Fruit fly (Drosophila melanogaster) whole organism, embryonic: ENCODE measurements around the gene Bub1.

ENCODE experiments used
- Asciz ChIP-seq: fragments of 200-800 bp; sonication (Bioruptor generic); optimal IDR thresholded peaks from 2 replicates; lab custom pipeline; 2017; ENCODE audit warnings: missing biosample characterization, mild to moderate bottlenecking, missing genetic modification characterization, missing genetic modification reagents
- CG1024 ChIP-seq: fragments of 200-800 bp; sonication (Bioruptor generic); IDR thresholded peaks from 2 replicates; pipeline ENCODE4 v1.3.6; 2022; ENCODE audit warnings: missing biosample characterization, missing genetic modification characterization
- CG10543 ChIP-seq: fragments of 200-800 bp; sonication (Bioruptor generic); optimal IDR thresholded peaks from 3 replicates; lab custom pipeline; 2017; ENCODE audit warnings: missing biosample characterization, mild to moderate bottlenecking, missing genetic modification characterization, moderate library complexity
- CG11504 ChIP-seq: fragments of 200-800 bp; sonication (Bioruptor generic); optimal IDR thresholded peaks from 3 replicates; lab custom pipeline; 2019; ENCODE audit warnings: missing biosample characterization, mild to moderate bottlenecking, missing genetic modification characterization, moderate library complexity
- CG12769 ChIP-seq: fragments of 200-800 bp; sonication (Bioruptor generic); optimal IDR thresholded peaks from 2 replicates; lab custom pipeline; 2019; ENCODE audit warnings: missing biosample characterization, mild to moderate bottlenecking, missing genetic modification characterization, moderate library complexity
- CG13424 ChIP-seq: fragments of 200-800 bp; sonication (Bioruptor generic); optimal IDR thresholded peaks from 2 replicates; lab custom pipeline; 2019; ENCODE audit warnings: missing biosample characterization, mild to moderate bottlenecking, missing genetic modification characterization, moderate library complexity
- CG14710 ChIP-seq: fragments of 200-800 bp; sonication (Bioruptor generic); optimal IDR thresholded peaks from 3 replicates; lab custom pipeline; 2019; ENCODE audit warnings: missing biosample characterization, mild to moderate bottlenecking, missing genetic modification characterization, moderate library complexity
- CG1647 ChIP-seq: fragments of 200-800 bp; sonication (Bioruptor generic); optimal IDR thresholded peaks from 3 replicates; lab custom pipeline; 2016; ENCODE audit warnings: missing biosample characterization, missing genetic modification characterization
- CG17359 ChIP-seq: fragments of 200-800 bp; sonication (Bioruptor generic); optimal IDR thresholded peaks from 3 replicates; lab custom pipeline; 2018; ENCODE audit warnings: missing biosample characterization, mild to moderate bottlenecking, missing genetic modification characterization, moderate library complexity
- CG17361 ChIP-seq: fragments of 200-800 bp; sonication (Bioruptor generic); IDR thresholded peaks from 3 replicates; pipeline ENCODE4 v1.3.6; 2022; ENCODE audit warnings: missing biosample characterization, missing genetic modification characterization
- CG2199 ChIP-seq: fragments of 200-800 bp; sonication (Bioruptor generic); IDR thresholded peaks from 3 replicates; pipeline ENCODE4 v1.3.6; 2022; ENCODE audit warnings: missing biosample characterization, missing genetic modification characterization
- CG3281 ChIP-seq: fragments of 200-800 bp; sonication (Bioruptor generic); optimal IDR thresholded peaks from 3 replicates; lab custom pipeline; 2017; ENCODE audit warnings: missing biosample characterization, mild to moderate bottlenecking, missing genetic modification characterization
- CG33557 ChIP-seq: fragments of 200-800 bp; sonication (Bioruptor generic); optimal IDR thresholded peaks from 2 replicates; lab custom pipeline; 2019; ENCODE audit warnings: missing biosample characterization, mild to moderate bottlenecking, missing genetic modification characterization, moderate library complexity
- CG3407 ChIP-seq: fragments of 200-800 bp; sonication (Bioruptor generic); optimal IDR thresholded peaks from 2 replicates; lab custom pipeline; 2018; ENCODE audit warnings: missing biosample characterization, mild to moderate bottlenecking, missing genetic modification characterization
- CG6272 ChIP-seq: fragments of 200-800 bp; sonication (Bioruptor generic); IDR thresholded peaks from 2 replicates; pipeline ENCODE4 v1.3.6; 2022; ENCODE audit warnings: missing biosample characterization, missing genetic modification characterization
- CG6765 ChIP-seq: fragments of 200-800 bp; sonication (Bioruptor generic); optimal IDR thresholded peaks from 3 replicates; lab custom pipeline; 2017; ENCODE audit warnings: missing biosample characterization, mild to moderate bottlenecking, missing genetic modification characterization
- CG7745 ChIP-seq: fragments of 200-800 bp; sonication (Bioruptor generic); optimal IDR thresholded peaks from 2 replicates; lab custom pipeline; 2018; ENCODE audit warnings: missing biosample characterization, mild to moderate bottlenecking, missing genetic modification characterization, moderate library complexity
- D ChIP-seq, 2 experiments: fragments of 200-800 bp in 1 of 2; fragments of >200 bp in 1 of 2; sonication (Bioruptor generic) in 1 of 2; optimal IDR thresholded peaks; 2 replicates in 1 of 2; 3 replicates in 1 of 2; lab custom pipeline; 2017; ENCODE audit warnings: mild to moderate bottlenecking in 1 of 2, missing biosample characterization in 1 of 2, missing genetic modification characterization in 1 of 2, missing genetic modification reagents in 1 of 2
- Dek ChIP-seq: fragments of 200-800 bp; sonication (Bioruptor generic); optimal IDR thresholded peaks from 3 replicates; lab custom pipeline; 2019; ENCODE audit warnings: missing biosample characterization, mild to moderate bottlenecking, missing genetic modification characterization, moderate library complexity
- Dref ChIP-seq: fragments of 200-800 bp; sonication (Bioruptor generic); IDR thresholded peaks from 2 replicates; pipeline ENCODE4 v1.3.6; 2022; ENCODE audit warnings: missing biosample characterization, missing genetic modification characterization
- Hr39 ChIP-seq: fragments of >200 bp; optimal IDR thresholded peaks from 2 replicates; lab custom pipeline; 2017
- MTF-1 ChIP-seq: fragments of 200-800 bp; sonication (Bioruptor generic); optimal IDR thresholded peaks from 2 replicates; lab custom pipeline; 2018; ENCODE audit warnings: missing biosample characterization, mild to moderate bottlenecking, missing genetic modification characterization, borderline replicate concordance
- Neu2 ChIP-seq: fragments of 200-800 bp; sonication (Bioruptor generic); optimal IDR thresholded peaks from 3 replicates; lab custom pipeline; 2016; ENCODE audit warnings: missing biosample characterization, missing genetic modification characterization, borderline replicate concordance
- Pdp1 ChIP-seq, 2 experiments: fragments of 200-800 bp; sonication (Bioruptor generic); optimal IDR thresholded peaks; 3 replicates each; lab custom pipeline; 2016; ENCODE audit warnings: missing biosample characterization in 2 of 2, missing genetic modification characterization in 2 of 2, mild to moderate bottlenecking in 1 of 2, moderate library complexity in 1 of 2
- ac ChIP-seq: fragments of 200-800 bp; sonication (Bioruptor generic); optimal IDR thresholded peaks from 3 replicates; lab custom pipeline; 2017; ENCODE audit warnings: missing biosample characterization, mild to moderate bottlenecking, missing genetic modification characterization
- ase ChIP-seq: fragments of 200-800 bp; sonication (Bioruptor generic); IDR thresholded peaks from 3 replicates; pipeline ENCODE4 v1.3.6; 2022; ENCODE audit warnings: missing biosample characterization, missing genetic modification characterization
- ato ChIP-seq: fragments of 200-800 bp; sonication (Bioruptor generic); IDR thresholded peaks from 2 replicates; pipeline ENCODE4 v1.3.6; 2022; ENCODE audit warnings: missing biosample characterization, missing genetic modification characterization; ENCODE audit not compliant: partially characterized antibody
- ci ChIP-seq: fragments of 200-800 bp; sonication (Bioruptor generic); IDR thresholded peaks from 3 replicates; pipeline ENCODE4 v1.3.6; 2022; ENCODE audit warnings: missing biosample characterization, missing genetic modification characterization
- fd102C ChIP-seq: fragments of 200-800 bp; sonication (Bioruptor generic); optimal IDR thresholded peaks from 2 replicates; lab custom pipeline; 2018; ENCODE audit warnings: missing biosample characterization, mild to moderate bottlenecking, missing genetic modification characterization, moderate library complexity
- fd64A ChIP-seq: fragments of 200-800 bp; sonication (Bioruptor generic); optimal IDR thresholded peaks from 3 replicates; lab custom pipeline; 2018; ENCODE audit warnings: missing biosample characterization, mild to moderate bottlenecking, missing genetic modification characterization
- gro ChIP-seq: fragments of 200-800 bp; sonication (Bioruptor generic); optimal IDR thresholded peaks from 2 replicates; lab custom pipeline; 2016; ENCODE audit warnings: missing biosample characterization, missing genetic modification characterization
- hb ChIP-seq: fragments of 200-800 bp; sonication (Bioruptor generic); IDR thresholded peaks from 3 replicates; pipeline ENCODE4 v1.3.6; 2022; ENCODE audit warnings: missing biosample characterization, missing genetic modification characterization; ENCODE audit not compliant: partially characterized antibody
- hkb ChIP-seq, 2 experiments: fragments of 200-800 bp in 1 of 2; fragments of >200 bp in 1 of 2; sonication (Bioruptor generic) in 1 of 2; IDR thresholded peaks in 1 of 2; optimal IDR thresholded peaks in 1 of 2; 2 replicates each; pipeline versions ENCODE4 v1.3.6 to Lab custom; 2017 to 2022; ENCODE audit warnings: missing biosample characterization in 1 of 2, missing genetic modification characterization in 1 of 2
- kni ChIP-seq: fragments of 200-800 bp; sonication (Bioruptor generic); optimal IDR thresholded peaks from 3 replicates; lab custom pipeline; 2017; ENCODE audit warnings: mild to moderate bottlenecking, missing biosample characterization, missing genetic modification reagents, missing genetic modification characterization
- luna ChIP-seq: fragments of 200-800 bp; sonication (Bioruptor generic); optimal IDR thresholded peaks from 2 replicates; lab custom pipeline; 2016; ENCODE audit warnings: missing biosample characterization, missing genetic modification characterization
- nerfin-1 ChIP-seq: fragments of 200-800 bp; sonication (Bioruptor generic); optimal IDR thresholded peaks from 3 replicates; lab custom pipeline; 2019; ENCODE audit warnings: missing biosample characterization, mild to moderate bottlenecking, missing genetic modification characterization, moderate library complexity
- otp ChIP-seq: fragments of 200-800 bp; sonication (Bioruptor generic); IDR thresholded peaks from 3 replicates; pipeline ENCODE4, ENCODE4 v1.3.6; 2022; ENCODE audit warnings: missing biosample characterization, missing genetic modification characterization
- pfk ChIP-seq: fragments of 200-800 bp; sonication (Bioruptor generic); optimal IDR thresholded peaks from 2 replicates; lab custom pipeline; 2018; ENCODE audit warnings: missing biosample characterization, mild to moderate bottlenecking, missing genetic modification characterization, moderate library complexity
- sd ChIP-seq: fragments of 200-800 bp; sonication (Bioruptor generic); optimal IDR thresholded peaks from 3 replicates; lab custom pipeline; 2018; ENCODE audit warnings: missing biosample characterization, mild to moderate bottlenecking, missing genetic modification characterization, moderate library complexity
- sens ChIP-seq: fragments of 200-800 bp; sonication (Bioruptor generic); peaks from one replicate; lab custom pipeline; 2016; ENCODE audit warnings: missing biosample characterization, missing genetic modification characterization
- shn ChIP-seq: fragments of 200-800 bp; sonication (Bioruptor generic); optimal IDR thresholded peaks from 3 replicates; lab custom pipeline; 2016; ENCODE audit warnings: missing biosample characterization, missing genetic modification characterization
- sima ChIP-seq: fragments of 200-800 bp; sonication (Bioruptor generic); optimal IDR thresholded peaks from 2 replicates; lab custom pipeline; 2016; ENCODE audit warnings: missing biosample characterization, missing genetic modification characterization
- so ChIP-seq: fragments of 200-800 bp; sonication (Bioruptor generic); IDR thresholded peaks from 3 replicates; pipeline ENCODE4 v1.3.6; 2022; ENCODE audit warnings: missing biosample characterization, missing genetic modification characterization
- sob ChIP-seq: fragments of 200-800 bp; sonication (Bioruptor generic); IDR thresholded peaks from 2 replicates; pipeline ENCODE4 v1.3.6; 2022; ENCODE audit warnings: missing biosample characterization, missing genetic modification characterization
- sqz ChIP-seq: fragments of 200-800 bp; sonication (Bioruptor generic); optimal IDR thresholded peaks from 3 replicates; lab custom pipeline; 2018; ENCODE audit warnings: missing biosample characterization, mild to moderate bottlenecking, missing genetic modification characterization
- vnd ChIP-seq: fragments of 200-800 bp; sonication (Bioruptor generic); IDR thresholded peaks from 3 replicates; pipeline ENCODE4 v1.3.6; 2022; ENCODE audit warnings: missing biosample characterization, missing genetic modification characterization; ENCODE audit not compliant: partially characterized antibody

Gene Bub1

DNA sequence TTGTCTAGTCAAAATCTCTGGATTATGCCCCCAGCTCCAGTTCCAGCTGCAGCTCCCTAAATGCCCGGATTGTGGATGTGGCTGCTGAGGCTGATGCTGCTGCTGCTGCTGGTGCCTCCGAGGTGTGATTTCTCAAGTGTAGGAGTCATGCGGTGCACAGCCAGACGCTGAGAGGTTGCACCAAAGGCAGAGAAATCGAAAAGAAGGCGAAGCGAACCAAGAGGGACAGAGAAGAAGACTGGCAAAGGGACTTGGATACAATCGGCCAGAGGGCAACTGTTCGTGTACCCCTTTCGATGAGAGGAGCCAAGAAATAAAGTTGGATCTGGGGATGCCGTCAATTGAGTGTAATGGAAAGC lies 40.1 kb upstream of the Bub1 start (continued):
- TF ChIP-seq CG17361 (GFP tag; lab: Robert Waterston, UW) (0 out of 3 replicates have a peak, but pooled peaks have one; percentile 19), sob (no peak), CG1024 (GFP tag; lab: Robert Waterston, UW) (no peak), vnd (GFP tag; lab: Robert Waterston, UW) (no peak), CG1647 (GFP tag; lab: Kevin White, UChicago) (no peak), hkb (optimal IDR thresholded peaks at IDR 0.05; lab: Kevin White, UChicago) (no peak), hkb (GFP tag; IDR thresholded peaks at IDR 0.05; lab: Robert Waterston, UW) (no peak), kni (peak; percentile 38)

DNA sequence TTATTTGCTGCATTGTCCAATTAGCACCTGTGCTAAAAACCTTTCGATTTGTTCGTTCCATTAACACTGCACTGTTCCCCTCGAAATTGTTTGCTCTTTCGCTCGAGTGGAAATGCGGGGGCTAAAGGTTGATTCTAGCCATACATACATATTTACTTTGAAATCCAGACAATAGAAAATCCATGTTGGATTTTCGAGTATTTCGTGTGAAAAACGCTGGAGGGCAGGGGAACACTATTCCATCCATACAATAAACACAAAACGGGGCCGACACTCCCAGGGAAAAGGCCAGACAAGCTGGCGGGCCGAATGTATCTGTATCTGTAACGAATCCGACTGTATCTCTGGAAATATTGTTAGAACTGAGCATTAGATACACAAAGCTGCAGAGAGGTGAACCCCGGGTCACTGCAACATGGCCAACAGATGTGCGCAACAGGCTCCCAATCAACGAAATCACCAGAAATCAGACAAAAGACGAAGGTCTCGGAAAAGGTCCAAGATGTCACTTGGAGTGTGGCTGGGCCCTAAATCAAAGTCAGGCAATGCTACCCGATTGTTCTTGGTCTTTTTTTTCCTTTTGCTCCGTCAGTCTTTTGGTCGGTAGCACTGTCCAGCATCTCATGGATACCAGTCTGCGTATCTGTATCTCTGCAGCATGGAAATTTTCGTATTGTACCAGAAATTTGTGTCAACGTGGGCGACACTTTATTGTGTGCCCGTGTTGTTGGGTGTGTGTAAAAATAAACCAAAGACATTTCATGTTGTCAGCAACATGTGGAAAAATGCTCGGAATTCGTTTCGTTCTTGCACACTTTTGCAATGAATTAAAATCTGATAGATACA lies 39.0 kb upstream of the Bub1 start:
- no peak for TF ChIP-seq luna (GFP tag; lab: Kevin White, UChicago)
- no peak for TF ChIP-seq sima (GFP tag; lab: Kevin White, UChicago)
- no peak for TF ChIP-seq gro (GFP tag; lab: Kevin White, UChicago)
- TF ChIP-seq CG6765 (GFP tag; lab: Kevin White, UChicago), result no peak
- no peak for TF ChIP-seq ato (GFP tag; lab: Robert Waterston, UW)
- 0 out of 3 replicates have a peak, but pooled peaks have one; percentile 20 for TF ChIP-seq ci (GFP tag; lab: Robert Waterston, UW)
- peak; percentile 4 for TF ChIP-seq CG14710 (tag; lab: Kevin White, UChicago)
- no peak for TF ChIP-seq CG13424 (tag; lab: Kevin White, UChicago)
- TF ChIP-seq CG3407 (GFP tag; lab: Kevin White, UChicago), result no peak
- peak; percentile 47 for TF ChIP-seq CG7745 (tag; lab: Kevin White, UChicago)
- TF ChIP-seq CG3281, result no peak
- peak; percentile 23 for TF ChIP-seq sens (GFP tag; lab: Kevin White, UChicago)
- peak; percentile 0 for TF ChIP-seq CG12769 (tag; lab: Kevin White, UChicago)
- TF ChIP-seq CG10543 (GFP tag; lab: Kevin White, UChicago), result no peak
- TF ChIP-seq CG6272 (GFP tag; lab: Robert Waterston, UW), result no peak
- peak; percentile 88 for TF ChIP-seq sd (tag; lab: Kevin White, UChicago)
- TF ChIP-seq CG33557 (GFP tag; lab: Kevin White, UChicago), result peak; percentile 1
- TF ChIP-seq ac (GFP tag; lab: Kevin White, UChicago), result peak; percentile 9
- TF ChIP-seq fd64A (GFP tag; lab: Kevin White, UChicago), result peak; percentile 9
- TF ChIP-seq ase, result 0 out of 3 replicates have a peak, but pooled peaks have one; percentile 16
- no peak for TF ChIP-seq nerfin-1
- no peak for TF ChIP-seq Hr39 (lab: Kevin White, UChicago)
- TF ChIP-seq D (optimal IDR thresholded peaks at IDR 0.05; lab: Kevin White, UChicago), result peak; percentile 89
- TF ChIP-seq D (GFP tag; optimal IDR thresholded peaks at IDR 0.05; lab: Kevin White, UChicago), result peak; percentile 6
- TF ChIP-seq fd102C, result no peak
- TF ChIP-seq otp (GFP tag; lab: Robert Waterston, UW), result 0 out of 3 replicates have a peak, but pooled peaks have one; percentile 39
- TF ChIP-seq Dek (tag; lab: Kevin White, UChicago), result no peak
- TF ChIP-seq Dref (GFP tag; lab: Robert Waterston, UW), result no peak
- peak; percentile 30 for TF ChIP-seq shn
- no peak for TF ChIP-seq so (GFP tag; lab: Robert Waterston, UW)
- no peak for TF ChIP-seq Asciz (GFP tag; lab: Kevin White, UChicago)
- TF ChIP-seq pfk, result no peak
- TF ChIP-seq hb (GFP tag; lab: Robert Waterston, UW), result no peak
- TF ChIP-seq CG17359 (tag; lab: Kevin White, UChicago), result no peak
- TF ChIP-seq Pdp1 (GFP tag; optimal IDR thresholded peaks at IDR 0.05; lab: Kevin White, UChicago), result no peak
- no peak for TF ChIP-seq CG11504 (tag; lab: Kevin White, UChicago)
- peak; percentile 21 for TF ChIP-seq sqz
- peak; percentile 6 for TF ChIP-seq MTF-1
- 0 out of 3 replicates have a peak, but pooled peaks have one; percentile 84 for TF ChIP-seq CG2199
- no peak for TF ChIP-seq Neu2
